Worm (Caenorhabditis elegans) whole organism, late embryonic: ENCODE results near the gene C15F1.2.
A peak's percentile ranks its signal among the peaks of the same experiment; 100 is the strongest.

Experiments used
- C08G9.2 ChIP-seq: sonication (generic microtip); optimal IDR thresholded peaks from 2 replicates; lab custom pipeline; 2016; ENCODE audit warnings: mild to moderate bottlenecking, missing genetic modification characterization, moderate library complexity, missing compliant biosample characterization
- C38D4.7 ChIP-seq: fragments of 200-800 bp; sonication (Bioruptor generic); optimal IDR thresholded peaks from 2 replicates; lab custom pipeline; 2018; ENCODE audit warnings: mild to moderate bottlenecking, missing genetic modification characterization, moderate library complexity, missing compliant biosample characterization
- F13H6.1 ChIP-seq: sonication (generic microtip); optimal IDR thresholded peaks from 2 replicates; lab custom pipeline; 2016; ENCODE audit warnings: missing genetic modification characterization, missing compliant biosample characterization
- K09A11.1 ChIP-seq: sonication (generic microtip); optimal IDR thresholded peaks from 2 replicates; lab custom pipeline; 2017; ENCODE audit warnings: antibody characterized with exemption, mild to moderate bottlenecking, missing genetic modification characterization, missing compliant biosample characterization; ENCODE audit not compliant: insufficient read depth
- T23F11.4 ChIP-seq: fragments of 200-800 bp; sonication (Bioruptor generic); optimal IDR thresholded peaks from 2 replicates; lab custom pipeline; 2018; ENCODE audit warnings: mild to moderate bottlenecking, missing genetic modification characterization, missing compliant biosample characterization
- Y22D7AL.16 ChIP-seq: sonication (generic microtip); optimal IDR thresholded peaks from 2 replicates; lab custom pipeline; 2016; ENCODE audit warnings: missing genetic modification characterization, missing compliant biosample characterization
- ahr-1 ChIP-seq: sonication (generic microtip); optimal IDR thresholded peaks from 2 replicates; lab custom pipeline; 2016; ENCODE audit warnings: missing genetic modification characterization, missing compliant biosample characterization
- ama-1 ChIP-seq: fragments of 150-350 bp; optimal IDR thresholded peaks from 2 replicates; lab custom pipeline; 2014
- ceh-19 ChIP-seq: fragments of 200-800 bp; sonication (Bioruptor generic); optimal IDR thresholded peaks from 2 replicates; lab custom pipeline; 2018; ENCODE audit warnings: mild to moderate bottlenecking, missing genetic modification characterization, missing compliant biosample characterization
- ceh-22 ChIP-seq: sonication (generic microtip); optimal IDR thresholded peaks from 2 replicates; lab custom pipeline; 2017; ENCODE audit warnings: missing biosample characterization, missing genetic modification characterization
- ceh-24 ChIP-seq: sonication (generic microtip); optimal IDR thresholded peaks from 2 replicates; lab custom pipeline; 2016; ENCODE audit warnings: mild to moderate bottlenecking, missing genetic modification characterization, missing compliant biosample characterization
- ceh-31 ChIP-seq: sonication (generic microtip); optimal IDR thresholded peaks from 2 replicates; lab custom pipeline; 2016; ENCODE audit warnings: missing genetic modification characterization, missing compliant biosample characterization
- ceh-34 ChIP-seq: sonication (generic microtip); optimal IDR thresholded peaks from 2 replicates; lab custom pipeline; 2016; ENCODE audit warnings: mild to moderate bottlenecking, missing genetic modification characterization, missing compliant biosample characterization
- ceh-45 ChIP-seq: fragments of 200-800 bp; sonication (Bioruptor generic); IDR thresholded peaks from 2 replicates; pipeline ENCODE4 v1.3.6; 2022; ENCODE audit warnings: missing genetic modification reagents, missing genetic modification characterization, missing compliant biosample characterization
- ceh-6 ChIP-seq: fragments of 200-800 bp; sonication (Bioruptor generic); optimal IDR thresholded peaks from 2 replicates; lab custom pipeline; 2018; ENCODE audit warnings: mild to moderate bottlenecking, missing genetic modification characterization, missing compliant biosample characterization
- ceh-9 ChIP-seq: sonication (generic microtip); optimal IDR thresholded peaks from 2 replicates; lab custom pipeline; 2016; ENCODE audit warnings: mild to moderate bottlenecking, missing genetic modification characterization, inconsistent platforms, missing compliant biosample characterization
- dmd-4 ChIP-seq: sonication (generic microtip); optimal IDR thresholded peaks from 2 replicates; lab custom pipeline; 2016; ENCODE audit warnings: borderline replicate concordance, missing genetic modification characterization, missing compliant biosample characterization
- ets-4 ChIP-seq: sonication (generic microtip); optimal IDR thresholded peaks from 2 replicates; lab custom pipeline; 2016; ENCODE audit warnings: missing genetic modification characterization, missing compliant biosample characterization
- eyg-1 ChIP-seq: sonication (generic microtip); optimal IDR thresholded peaks from 2 replicates; lab custom pipeline; 2016; ENCODE audit warnings: missing genotype, missing genetic modification characterization, missing compliant biosample characterization
- fax-1 ChIP-seq: sonication (generic microtip); optimal IDR thresholded peaks from 2 replicates; lab custom pipeline; 2016; ENCODE audit warnings: missing genotype, missing genetic modification characterization, missing compliant biosample characterization
- fkh-10 ChIP-seq: fragments of 150-350 bp; optimal IDR thresholded peaks from 2 replicates; lab custom pipeline; 2014; ENCODE audit warnings: missing biosample characterization, missing genetic modification reagents, missing genetic modification characterization
- fkh-6 ChIP-seq: sonication (generic microtip); optimal IDR thresholded peaks from 2 replicates; lab custom pipeline; 2016; ENCODE audit warnings: missing genetic modification characterization, missing compliant biosample characterization
- gmeb-2 ChIP-seq: sonication (generic microtip); optimal IDR thresholded peaks from 2 replicates; lab custom pipeline; 2016; ENCODE audit warnings: missing genetic modification characterization, inconsistent platforms, missing compliant biosample characterization
- hlh-15 ChIP-seq: sonication (generic microtip); optimal IDR thresholded peaks from 2 replicates; lab custom pipeline; 2016; ENCODE audit warnings: missing genetic modification characterization, missing compliant biosample characterization
- hlh-30 ChIP-seq: sonication (generic microtip); optimal IDR thresholded peaks from 2 replicates; lab custom pipeline; 2017; ENCODE audit warnings: antibody characterized with exemption, missing genetic modification characterization, missing compliant biosample characterization; ENCODE audit not compliant: insufficient read depth
- hlh-6 ChIP-seq: sonication (generic microtip); optimal IDR thresholded peaks from 2 replicates; lab custom pipeline; 2016; ENCODE audit warnings: missing genotype, missing genetic modification characterization, missing compliant biosample characterization
- hlh-8 ChIP-seq: sonication (generic microtip); optimal IDR thresholded peaks from 2 replicates; lab custom pipeline; 2016; ENCODE audit warnings: missing genotype, missing genetic modification characterization, missing compliant biosample characterization
- lim-6 ChIP-seq: sonication (generic microtip); optimal IDR thresholded peaks from 2 replicates; lab custom pipeline; 2016; ENCODE audit warnings: missing genetic modification characterization, missing compliant biosample characterization
- lin-11 ChIP-seq: fragments of 200-800 bp; sonication (Bioruptor generic); optimal IDR thresholded peaks from 2 replicates; lab custom pipeline; 2018; ENCODE audit warnings: mild to moderate bottlenecking, missing genetic modification characterization, missing compliant biosample characterization
- nfya-1 ChIP-seq: sonication (generic microtip); optimal IDR thresholded peaks from 2 replicates; lab custom pipeline; 2017; ENCODE audit warnings: missing genetic modification characterization, mild to moderate bottlenecking, missing compliant biosample characterization, antibody characterized with exemption, moderate library complexity
- nhr-11 ChIP-seq: fragments of 150-350 bp; optimal IDR thresholded peaks from 2 replicates; lab custom pipeline; 2014; ENCODE audit warnings: missing biosample characterization, missing genetic modification characterization
- npax-4 ChIP-seq: sonication (generic microtip); optimal IDR thresholded peaks from 2 replicates; lab custom pipeline; 2016; ENCODE audit warnings: missing genetic modification characterization, missing compliant biosample characterization
- odd-2 ChIP-seq: sonication (generic microtip); optimal IDR thresholded peaks from 2 replicates; lab custom pipeline; 2017; ENCODE audit warnings: antibody characterized with exemption, mild to moderate bottlenecking, missing genetic modification characterization, missing compliant biosample characterization
- pag-3 ChIP-seq: sonication (generic microtip); optimal IDR thresholded peaks from 2 replicates; lab custom pipeline; 2016; ENCODE audit warnings: missing compliant biosample characterization, missing genetic modification characterization, borderline replicate concordance
- pax-1 ChIP-seq: fragments of 150-350 bp; optimal IDR thresholded peaks from 2 replicates; lab custom pipeline; 2014; ENCODE audit warnings: missing biosample characterization, missing genetic modification characterization
- pha-2 ChIP-seq: sonication (generic microtip); optimal IDR thresholded peaks from 2 replicates; lab custom pipeline; 2017; ENCODE audit warnings: mild to moderate bottlenecking, missing genetic modification characterization, missing compliant biosample characterization
- pha-4 ChIP-seq: fragments of 150-350 bp; optimal IDR thresholded peaks from 2 replicates; lab custom pipeline; 2018; ENCODE audit warnings: missing biosample characterization, missing genetic modification reagents, missing genetic modification characterization
- pqm-1 ChIP-seq: sonication (generic microtip); optimal IDR thresholded peaks from 2 replicates; lab custom pipeline; 2016; ENCODE audit warnings: missing genetic modification characterization, missing compliant biosample characterization
- pros-1 ChIP-seq: fragments of 150-350 bp; optimal IDR thresholded peaks from 2 replicates; lab custom pipeline; 2014; ENCODE audit warnings: missing biosample characterization, missing genetic modification reagents, missing genetic modification characterization
- ref-2 ChIP-seq: sonication (generic microtip); optimal IDR thresholded peaks from 2 replicates; lab custom pipeline; 2016; ENCODE audit warnings: missing genetic modification characterization, missing compliant biosample characterization
- rnt-1 ChIP-seq: sonication (generic microtip); optimal IDR thresholded peaks from 2 replicates; lab custom pipeline; 2016; ENCODE audit warnings: missing genetic modification characterization, missing compliant biosample characterization
- sdc-2 ChIP-seq: sonication (generic microtip); optimal IDR thresholded peaks from 2 replicates; lab custom pipeline; 2016; ENCODE audit warnings: missing genotype, missing genetic modification characterization, missing compliant biosample characterization
- sox-2 ChIP-seq: fragments of 200-800 bp; sonication (Bioruptor generic); IDR thresholded peaks from 2 replicates; pipeline ENCODE4 v1.3.6; 2022; ENCODE audit warnings: missing genetic modification reagents, missing genetic modification characterization, missing compliant biosample characterization
- sox-4 ChIP-seq: sonication (generic microtip); optimal IDR thresholded peaks from 2 replicates; lab custom pipeline; 2017; ENCODE audit warnings: mild to moderate bottlenecking, missing genetic modification characterization, inconsistent platforms, missing compliant biosample characterization
- syd-9 ChIP-seq: sonication (generic microtip); optimal IDR thresholded peaks from 2 replicates; lab custom pipeline; 2016; ENCODE audit warnings: mild to moderate bottlenecking, missing genetic modification characterization, moderate library complexity, missing compliant biosample characterization
- tbx-2 ChIP-seq: sonication (generic microtip); optimal IDR thresholded peaks from 2 replicates; lab custom pipeline; 2016; ENCODE audit warnings: missing genetic modification characterization, missing compliant biosample characterization
- tbx-7 ChIP-seq: sonication (generic microtip); optimal IDR thresholded peaks from 2 replicates; lab custom pipeline; 2016; ENCODE audit warnings: missing genotype, missing genetic modification characterization, missing compliant biosample characterization
- ttx-3 ChIP-seq: sonication (generic microtip); optimal IDR thresholded peaks from 2 replicates; lab custom pipeline; 2016; ENCODE audit warnings: missing genetic modification reagents, missing genetic modification characterization, missing compliant biosample characterization
- unc-3 ChIP-seq, 2 experiments: fragments of 200-800 bp in 1 of 2; sonication (Bioruptor generic) in 1 of 2; sonication (generic microtip) in 1 of 2; conservative IDR thresholded peaks in 1 of 2; optimal IDR thresholded peaks in 1 of 2; 2 replicates each; pipeline versions ENCODE4 v1.3.6 to Lab custom; 2016 to 2022; ENCODE audit warnings: missing compliant biosample characterization in 2 of 2, missing genetic modification characterization in 2 of 2, missing genetic modification reagents in 1 of 2
- unc-42 ChIP-seq: sonication (generic microtip); optimal IDR thresholded peaks from 2 replicates; lab custom pipeline; 2016; ENCODE audit warnings: missing genotype, missing genetic modification characterization, missing compliant biosample characterization
- unc-86 ChIP-seq: sonication (generic microtip); optimal IDR thresholded peaks from 2 replicates; lab custom pipeline; 2016; ENCODE audit warnings: missing genetic modification characterization, missing compliant biosample characterization
- ztf-16 ChIP-seq: sonication (generic microtip); optimal IDR thresholded peaks from 2 replicates; lab custom pipeline; 2017; ENCODE audit warnings: missing genetic modification characterization, missing compliant biosample characterization

C15F1.2 gene

ce11 chrII:6943299-6944051, 36.3 kb upstream of the C15F1.2 start:
- TF ChIP-seq nfya-1 (tag; lab: Kevin White, UChicago) (peak; percentile 53), pha-4 (tag; lab: Kevin White, UChicago) (no peak), hlh-15 (tag; lab: Kevin White, UChicago) (no peak), tbx-7 (tag; lab: Kevin White, UChicago) (no peak), pha-2 (no peak), ceh-24 (tag; lab: Kevin White, UChicago) (no peak), K09A11.1 (tag; lab: Kevin White, UChicago) (no peak), pros-1 (no peak), ceh-9 (tag; lab: Kevin White, UChicago) (no peak), ceh-34 (tag; lab: Kevin White, UChicago) (peak; percentile 56), pag-3 (tag; lab: Kevin White, UChicago) (no peak), ets-4 (tag; lab: Kevin White, UChicago) (no peak), unc-86 (tag; lab: Kevin White, UChicago) (no peak), ceh-6 (no peak), gmeb-2 (tag; lab: Kevin White, UChicago) (no peak), C08G9.2 (tag; lab: Kevin White, UChicago) (peak; percentile 58), lim-6 (tag; lab: Kevin White, UChicago) (no peak), fkh-10 (GFP tag; lab: Kevin White, UChicago) (no peak), unc-42 (tag; lab: Kevin White, UChicago) (peak; percentile 53), sox-2 (GFP tag; lab: Robert Waterston, UW) (no peak), pax-1 (tag; lab: Kevin White, UChicago) (peak; percentile 64), npax-4 (tag; lab: Kevin White, UChicago) (no peak), hlh-6 (tag; lab: Kevin White, UChicago) (no peak), ceh-19 (GFP tag; lab: Kevin White, UChicago) (peak; percentile 37), sox-4 (peak; percentile 38), C38D4.7 (GFP tag; lab: Kevin White, UChicago) (peak; percentile 0), ceh-31 (tag; lab: Kevin White, UChicago) (peak; percentile 66), ahr-1 (tag; lab: Kevin White, UChicago) (no peak), tbx-2 (tag; lab: Kevin White, UChicago) (peak; percentile 54), pqm-1 (tag; lab: Kevin White, UChicago) (no peak), fkh-6 (tag; lab: Kevin White, UChicago) (peak; percentile 42), rnt-1 (no peak), ama-1 (lab: Kevin White, UChicago) (no peak), ref-2 (tag; lab: Kevin White, UChicago) (peak; percentile 72), syd-9 (tag; lab: Kevin White, UChicago) (peak; percentile 52), ztf-16 (tag; lab: Kevin White, UChicago) (no peak), Y22D7AL.16 (no peak), unc-3 (GFP tag; conservative IDR thresholded peaks at IDR 0.05; lab: Robert Waterston, UW) (no peak), unc-3 (tag; optimal IDR thresholded peaks at IDR 0.05; lab: Kevin White, UChicago) (no peak), ceh-45 (GFP tag; lab: Robert Waterston, UW) (no peak), fax-1 (no peak), T23F11.4 (no peak), sdc-2 (tag; lab: Kevin White, UChicago) (peak; percentile 48), ttx-3 (tag; lab: Kevin White, UChicago) (no peak), lin-11 (tag; lab: Kevin White, UChicago) (no peak), eyg-1 (peak; percentile 15), ceh-22 (tag; lab: Kevin White, UChicago) (no peak), F13H6.1 (tag; lab: Kevin White, UChicago) (peak; percentile 18), hlh-30 (tag; lab: Kevin White, UChicago) (no peak), dmd-4 (tag; lab: Kevin White, UChicago) (no peak), odd-2 (no peak), nhr-11 (no peak), hlh-8 (tag; lab: Kevin White, UChicago) (no peak)
